Worm (Caenorhabditis elegans): ENCODE measurements around the gene cav-1.

ce11 chrIV:9727217-9727616 is 45.1 kb upstream of the cav-1 start:
- no peak for TF ChIP-seq ama-1 (optimal IDR thresholded peaks at IDR 0.05)
- no peak for TF ChIP-seq hnd-1 (tag; optimal IDR thresholded peaks at IDR 0.05)
- TF ChIP-seq hmbx-1 (tag; optimal IDR thresholded peaks at IDR 0.05), result no peak
- TF ChIP-seq aly-1 (tag; optimal IDR thresholded peaks at IDR 0.05), result no peak
- no peak for TF ChIP-seq B0310.2 (tag; optimal IDR thresholded peaks at IDR 0.05)
